Fruit fly (Drosophila melanogaster) whole organism, embryonic: Measurements from ENCODE around the gene CG12182.

Experiments
- Blimp-1 ChIP-seq: fragments of 200-800 bp; sonication (Bioruptor generic); optimal IDR thresholded peaks from 3 replicates; lab custom pipeline; 2018; ENCODE audit warnings: missing biosample characterization, missing genetic modification characterization, mild to moderate bottlenecking, moderate library complexity, missing genetic modification reagents
- CG11695 ChIP-seq: fragments of 200-800 bp; sonication (Bioruptor generic); IDR thresholded peaks from 3 replicates; pipeline ENCODE4 v1.3.6; 2022; ENCODE audit warnings: missing biosample characterization, missing genetic modification characterization
- CG12236 ChIP-seq: fragments of 200-800 bp; sonication (Bioruptor generic); optimal IDR thresholded peaks from 2 replicates; lab custom pipeline; 2016; ENCODE audit warnings: missing biosample characterization, missing genetic modification characterization
- CG1233 ChIP-seq: fragments of 200-800 bp; sonication (Bioruptor generic); optimal IDR thresholded peaks from 4 replicates; lab custom pipeline; 2018; ENCODE audit warnings: missing biosample characterization, mild to moderate bottlenecking, missing genetic modification characterization
- CG12391 ChIP-seq: fragments of 200-800 bp; sonication (Bioruptor generic); optimal IDR thresholded peaks from 3 replicates; lab custom pipeline; 2018; ENCODE audit warnings: missing biosample characterization, mild to moderate bottlenecking, missing genetic modification characterization, moderate library complexity
- CG12942 ChIP-seq: fragments of 200-800 bp; sonication (Bioruptor generic); optimal IDR thresholded peaks from 3 replicates; lab custom pipeline; 2016; ENCODE audit warnings: missing biosample characterization, missing genetic modification characterization
- CG13287 ChIP-seq: fragments of 200-800 bp; sonication (Bioruptor generic); IDR thresholded peaks from 2 replicates; pipeline ENCODE4 v1.3.6; 2022; ENCODE audit warnings: missing biosample characterization, missing genetic modification characterization; ENCODE audit not compliant: partially characterized antibody
- CG14710 ChIP-seq: fragments of 200-800 bp; sonication (Bioruptor generic); optimal IDR thresholded peaks from 3 replicates; lab custom pipeline; 2019; ENCODE audit warnings: missing biosample characterization, mild to moderate bottlenecking, missing genetic modification characterization, moderate library complexity
- CG15073 ChIP-seq: fragments of 200-800 bp; sonication (Bioruptor generic); optimal IDR thresholded peaks from 2 replicates; lab custom pipeline; 2016; ENCODE audit warnings: missing biosample characterization, missing genetic modification characterization
- CG15514 ChIP-seq: fragments of 200-800 bp; sonication (Bioruptor generic); optimal IDR thresholded peaks from 3 replicates; lab custom pipeline; 2017; ENCODE audit warnings: missing biosample characterization, missing genetic modification characterization, mild to moderate bottlenecking, moderate library complexity, missing genetic modification reagents
- CG1602 ChIP-seq: fragments of 200-800 bp; sonication (Bioruptor generic); optimal IDR thresholded peaks from 3 replicates; lab custom pipeline; 2016; ENCODE audit warnings: missing biosample characterization, missing genetic modification characterization
- CG1603 ChIP-seq: fragments of 200-800 bp; sonication (Bioruptor generic); optimal IDR thresholded peaks from 2 replicates; lab custom pipeline; 2019; ENCODE audit warnings: missing biosample characterization, mild to moderate bottlenecking, missing genetic modification characterization, moderate library complexity
- CG17328 ChIP-seq: fragments of 200-800 bp; sonication (Bioruptor generic); IDR thresholded peaks from 2 replicates; pipeline ENCODE4 v1.3.6; 2022; ENCODE audit warnings: missing biosample characterization, missing genetic modification characterization
- CG17359 ChIP-seq: fragments of 200-800 bp; sonication (Bioruptor generic); optimal IDR thresholded peaks from 3 replicates; lab custom pipeline; 2018; ENCODE audit warnings: missing biosample characterization, mild to moderate bottlenecking, missing genetic modification characterization, moderate library complexity
- CG1792 ChIP-seq: fragments of 200-800 bp; sonication (Bioruptor generic); optimal IDR thresholded peaks from 2 replicates; lab custom pipeline; 2016; ENCODE audit warnings: missing biosample characterization, missing genetic modification characterization
- CG18599 ChIP-seq: fragments of 200-800 bp; sonication (Bioruptor generic); optimal IDR thresholded peaks from 3 replicates; lab custom pipeline; 2017; ENCODE audit warnings: missing biosample characterization, missing genetic modification characterization, mild to moderate bottlenecking, moderate library complexity, missing genetic modification reagents
- CG18619 ChIP-seq: fragments of 200-800 bp; sonication (Bioruptor generic); optimal IDR thresholded peaks from 3 replicates; lab custom pipeline; 2017; ENCODE audit warnings: missing biosample characterization, mild to moderate bottlenecking, missing genetic modification characterization
- CG18764 ChIP-seq: fragments of 200-800 bp; sonication (Bioruptor generic); optimal IDR thresholded peaks from 3 replicates; lab custom pipeline; 2016; ENCODE audit warnings: missing biosample characterization, missing genetic modification characterization
- CG2202 ChIP-seq: fragments of 200-800 bp; sonication (Bioruptor generic); optimal IDR thresholded peaks from 2 replicates; lab custom pipeline; 2018; ENCODE audit warnings: missing biosample characterization, mild to moderate bottlenecking, missing genetic modification characterization
- CG30020 ChIP-seq: fragments of 200-800 bp; optimal IDR thresholded peaks from 2 replicates; lab custom pipeline; 2019; ENCODE audit warnings: missing biosample characterization, mild to moderate bottlenecking, missing genetic modification characterization, moderate library complexity
- CG31441 ChIP-seq: fragments of 200-800 bp; sonication (Bioruptor generic); IDR thresholded peaks from 2 replicates; pipeline ENCODE4 v1.3.6; 2022; ENCODE audit warnings: missing biosample characterization, missing genetic modification characterization
- CG42726 ChIP-seq: fragments of 200-800 bp; sonication (Bioruptor generic); IDR thresholded peaks from 2 replicates; pipeline ENCODE4 v1.3.6; 2022; ENCODE audit warnings: missing biosample characterization, missing genetic modification characterization; ENCODE audit not compliant: partially characterized antibody
- CG7357 ChIP-seq: fragments of 200-800 bp; sonication (Bioruptor generic); IDR thresholded peaks from 3 replicates; pipeline ENCODE4 v1.3.6; 2022; ENCODE audit warnings: missing biosample characterization, missing genetic modification characterization
- CG7745 ChIP-seq: fragments of 200-800 bp; sonication (Bioruptor generic); optimal IDR thresholded peaks from 2 replicates; lab custom pipeline; 2018; ENCODE audit warnings: missing biosample characterization, mild to moderate bottlenecking, missing genetic modification characterization, moderate library complexity
- CG7928 ChIP-seq: fragments of 200-800 bp; sonication (Bioruptor generic); optimal IDR thresholded peaks from 2 replicates; lab custom pipeline; 2017; ENCODE audit warnings: missing biosample characterization, mild to moderate bottlenecking, missing genetic modification characterization
- CkIIα-i1 ChIP-seq: fragments of 200-800 bp; sonication (Bioruptor generic); IDR thresholded peaks from 2 replicates; pipeline ENCODE4 v1.3.6; 2022; ENCODE audit warnings: missing biosample characterization, missing genetic modification characterization
- Dll ChIP-seq: fragments of 200-800 bp; sonication (Bioruptor generic); IDR thresholded peaks from 4 replicates; pipeline ENCODE4 v1.3.6; 2022; ENCODE audit warnings: missing biosample characterization, missing genetic modification characterization; ENCODE audit not compliant: partially characterized antibody
- HmgD ChIP-seq: fragments of 200-800 bp; sonication (Bioruptor generic); optimal IDR thresholded peaks from 3 replicates; lab custom pipeline; 2016; ENCODE audit warnings: missing biosample characterization, missing genetic modification characterization
- Hr3 ChIP-seq: fragments of 200-800 bp; sonication (Bioruptor generic); optimal IDR thresholded peaks from 3 replicates; lab custom pipeline; 2016; ENCODE audit warnings: missing biosample characterization, missing genetic modification characterization
- Myb ChIP-seq: fragments of 200-800 bp; sonication (Bioruptor generic); optimal IDR thresholded peaks from 2 replicates; lab custom pipeline; 2016; ENCODE audit warnings: missing biosample characterization, missing genetic modification characterization
- NC2α ChIP-seq: fragments of 200-800 bp; sonication (Bioruptor generic); optimal IDR thresholded peaks from 2 replicates; lab custom pipeline; 2016; ENCODE audit warnings: missing biosample characterization, missing genetic modification characterization
- NK7.1 ChIP-seq: fragments of 200-800 bp; sonication (Bioruptor generic); optimal IDR thresholded peaks from 3 replicates; lab custom pipeline; 2016; ENCODE audit warnings: missing biosample characterization, missing genetic modification characterization
- btn ChIP-seq: fragments of 200-800 bp; sonication (Bioruptor generic); optimal IDR thresholded peaks from 2 replicates; lab custom pipeline; 2016; ENCODE audit warnings: missing biosample characterization, missing genetic modification characterization
- chif ChIP-seq, 2 experiments: fragments of 200-800 bp; sonication (Bioruptor generic); optimal IDR thresholded peaks; 3 replicates each; lab custom pipeline; 2016; ENCODE audit warnings: missing biosample characterization in 2 of 2, missing genetic modification characterization in 2 of 2
- croc ChIP-seq: fragments of 200-800 bp; sonication (Bioruptor generic); conservative IDR thresholded peaks from 3 replicates; pipeline ENCODE4 v1.3.6; 2022; ENCODE audit warnings: missing biosample characterization, missing genetic modification characterization
- eyg ChIP-seq: fragments of 200-800 bp; sonication (Bioruptor generic); optimal IDR thresholded peaks from 3 replicates; lab custom pipeline; 2016; ENCODE audit warnings: missing biosample characterization, missing genetic modification characterization
- fru ChIP-seq: fragments of >200 bp; optimal IDR thresholded peaks from 2 replicates; lab custom pipeline; 2017
- grau ChIP-seq: fragments of 200-800 bp; optimal IDR thresholded peaks from 3 replicates; lab custom pipeline; 2019; ENCODE audit warnings: missing biosample characterization, mild to moderate bottlenecking, missing genetic modification characterization, moderate library complexity
- jing ChIP-seq: fragments of 200-800 bp; sonication (Bioruptor generic); optimal IDR thresholded peaks from 2 replicates; lab custom pipeline; 2018; ENCODE audit warnings: missing biosample characterization, mild to moderate bottlenecking, missing genetic modification characterization
- lov ChIP-seq, 2 experiments: fragments of 200-800 bp in 1 of 2; fragments of >200 bp in 1 of 2; sonication (Bioruptor generic) in 1 of 2; IDR thresholded peaks in 1 of 2; optimal IDR thresholded peaks in 1 of 2; 2 replicates in 1 of 2; 3 replicates in 1 of 2; pipeline versions ENCODE4 v1.3.6 to Lab custom; 2017 to 2022; ENCODE audit warnings: missing biosample characterization in 1 of 2, missing genetic modification characterization in 1 of 2
- nerfin-1 ChIP-seq: fragments of 200-800 bp; sonication (Bioruptor generic); optimal IDR thresholded peaks from 3 replicates; lab custom pipeline; 2019; ENCODE audit warnings: missing biosample characterization, mild to moderate bottlenecking, missing genetic modification characterization, moderate library complexity
- psq ChIP-seq: fragments of 200-800 bp; sonication (Bioruptor generic); optimal IDR thresholded peaks from 2 replicates; lab custom pipeline; 2017; ENCODE audit warnings: missing biosample characterization, missing genetic modification characterization
- slou ChIP-seq: fragments of 200-800 bp; sonication (Bioruptor generic); optimal IDR thresholded peaks from 3 replicates; lab custom pipeline; 2016; ENCODE audit warnings: missing biosample characterization, missing genetic modification characterization
- slp2 ChIP-seq: fragments of 200-800 bp; sonication (Bioruptor generic); optimal IDR thresholded peaks from 2 replicates; lab custom pipeline; 2016; ENCODE audit warnings: missing biosample characterization, missing genetic modification characterization
- sug ChIP-seq: fragments of 200-800 bp; optimal IDR thresholded peaks from 2 replicates; lab custom pipeline; 2019; ENCODE audit warnings: missing biosample characterization, mild to moderate bottlenecking, missing genetic modification characterization, moderate library complexity
- trem ChIP-seq: fragments of 200-800 bp; optimal IDR thresholded peaks from 3 replicates; lab custom pipeline; 2019; ENCODE audit warnings: missing biosample characterization, mild to moderate bottlenecking, missing genetic modification characterization, moderate library complexity
- twi ChIP-seq: fragments of 200-800 bp; optimal IDR thresholded peaks from 2 replicates; lab custom pipeline; 2019; ENCODE audit warnings: missing biosample characterization, mild to moderate bottlenecking, missing genetic modification characterization, moderate library complexity
- unc-4 ChIP-seq: fragments of 200-800 bp; sonication (Bioruptor generic); IDR thresholded peaks from 2 replicates; pipeline ENCODE4 v1.3.6; 2022; ENCODE audit warnings: missing biosample characterization, missing genetic modification characterization; ENCODE audit not compliant: partially characterized antibody
- vfl ChIP-seq: fragments of 200-800 bp; sonication (Bioruptor generic); optimal IDR thresholded peaks from 2 replicates; lab custom pipeline; 2016; ENCODE audit warnings: missing biosample characterization, missing genetic modification characterization

CG12182 gene

dm6 chr3L:2589167-2589910 is 10.0 kb downstream of the CG12182 start, which contains the start of gene dos (continued):
- TF ChIP-seq CG12236 (GFP tag; lab: Kevin White, UChicago) (no peak), slou (GFP tag; lab: Kevin White, UChicago) (peak; percentile 26), grau (tag; lab: Kevin White, UChicago) (peak; percentile 52), CG15073 (GFP tag; lab: Kevin White, UChicago) (no peak), fru (no peak), CG1233 (GFP tag; lab: Kevin White, UChicago) (no peak), CG1792 (GFP tag; lab: Kevin White, UChicago) (no peak), CG11695 (no peak), croc (GFP tag; lab: Robert Waterston, UW) (no peak), NK7.1 (GFP tag; lab: Kevin White, UChicago) (no peak), lov (optimal IDR thresholded peaks at IDR 0.05; lab: Kevin White, UChicago) (no peak), lov (GFP tag; IDR thresholded peaks at IDR 0.05; lab: Robert Waterston, UW) (no peak), CG7928 (GFP tag; lab: Kevin White, UChicago) (peak; percentile 27), CG12942 (GFP tag; lab: Kevin White, UChicago) (no peak), trem (peak; percentile 90), chif (GFP tag; optimal IDR thresholded peaks at IDR 0.05; lab: Kevin White, UChicago) (peak in 1 of 2 experiments; percentile 19), CG42726 (GFP tag; lab: Robert Waterston, UW) (peak; percentile 79), CG7357 (GFP tag; lab: Robert Waterston, UW) (no peak), CG31441 (GFP tag; lab: Robert Waterston, UW) (0 out of 2 replicates have a peak, but pooled peaks have one; percentile 28), twi (tag; lab: Kevin White, UChicago) (peak; percentile 26), eyg (GFP tag; lab: Kevin White, UChicago) (no peak), CG7745 (peak; percentile 47), Dll (GFP tag; lab: Robert Waterston, UW) (peak; percentile 86), CG17328 (GFP tag; lab: Robert Waterston, UW) (no peak), CG18764 (GFP tag; lab: Kevin White, UChicago) (peak; percentile 29), vfl (peak; percentile 24), Hr3 (peak; percentile 20), CG18619 (GFP tag; lab: Kevin White, UChicago) (no peak), CG15514 (GFP tag; lab: Kevin White, UChicago) (peak; percentile 76), CG17359 (tag; lab: Kevin White, UChicago) (peak; percentile 22), btn (no peak), CG1603 (peak; percentile 49), CG12391 (peak; percentile 79), nerfin-1 (peak; percentile 92), HmgD (GFP tag; lab: Kevin White, UChicago) (no peak), slp2 (GFP tag; lab: Kevin White, UChicago) (no peak), unc-4 (GFP tag; lab: Robert Waterston, UW) (peak; percentile 86), Blimp-1 (peak; percentile 43), CG13287 (peak; percentile 85), CG18599 (peak; percentile 41), psq (peak; percentile 4), NC2α (GFP tag; lab: Kevin White, UChicago) (no peak), CG30020 (peak; percentile 75), Myb (GFP tag; lab: Kevin White, UChicago) (peak; percentile 10), CkIIα-i1 (GFP tag; lab: Robert Waterston, UW) (no peak), CG2202 (tag; lab: Kevin White, UChicago) (peak; percentile 37), sug (tag; lab: Kevin White, UChicago) (peak; percentile 69), jing (GFP tag; lab: Kevin White, UChicago) (no peak), CG1602 (peak; percentile 14), CG14710 (tag; lab: Kevin White, UChicago) (peak; percentile 86)
